Fruit fly (Drosophila melanogaster): Measurements from ENCODE around the gene aph-1.

DNA sequence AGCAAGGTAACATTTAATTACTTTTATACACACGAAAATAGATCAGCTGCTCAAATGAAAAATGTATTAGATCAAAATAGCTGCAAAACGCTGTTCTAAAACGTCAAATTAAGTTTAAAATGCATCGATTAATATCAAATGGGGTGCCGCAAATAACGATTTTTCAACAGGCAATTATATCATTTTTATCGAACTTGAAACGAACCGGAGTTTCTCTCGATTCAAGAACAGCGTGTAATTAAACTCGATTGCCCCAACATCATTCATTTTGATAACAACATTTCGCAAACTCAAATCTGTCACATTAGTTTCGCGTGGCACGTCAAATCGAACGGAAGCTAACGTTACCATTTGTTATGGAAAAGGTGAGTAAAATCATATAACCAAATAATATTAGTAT lies 40.7 kb upstream of the aph-1 start, which contains the start of gene CG31689:
- TF ChIP-seq OdsH (GFP tag; optimal IDR thresholded peaks at IDR 0.05) (no peak), Dfd (GFP tag; optimal IDR thresholded peaks at IDR 0.05) (no peak), jim (GFP tag; optimal IDR thresholded peaks at IDR 0.05) (no peak), sage (GFP tag; optimal IDR thresholded peaks at IDR 0.05) (no peak), psq (GFP tag; optimal IDR thresholded peaks at IDR 0.05) (no peak), pan (optimal IDR thresholded peaks at IDR 0.05) (no peak), ey (GFP tag; optimal IDR thresholded peaks at IDR 0.05) (no peak), fru (GFP tag; optimal IDR thresholded peaks at IDR 0.05) (no peak)

Measured in whole organism, wandering third instar larva.